Worm (Caenorhabditis elegans): Measurements from ENCODE around the gene ocr-3.

- TF ChIP-seq unc-3 (GFP tag; conservative IDR thresholded peaks at IDR 0.05) (no peak), unc-3 (tag; optimal IDR thresholded peaks at IDR 0.05) (no peak), hlh-15 (tag; optimal IDR thresholded peaks at IDR 0.05) (no peak)
Observed at ce11 chrX:15128184-15128583, 40.3 kb upstream of the ocr-3 start.
